Worm (Caenorhabditis elegans): ENCODE data around the gene C18F10.2.

DNA sequence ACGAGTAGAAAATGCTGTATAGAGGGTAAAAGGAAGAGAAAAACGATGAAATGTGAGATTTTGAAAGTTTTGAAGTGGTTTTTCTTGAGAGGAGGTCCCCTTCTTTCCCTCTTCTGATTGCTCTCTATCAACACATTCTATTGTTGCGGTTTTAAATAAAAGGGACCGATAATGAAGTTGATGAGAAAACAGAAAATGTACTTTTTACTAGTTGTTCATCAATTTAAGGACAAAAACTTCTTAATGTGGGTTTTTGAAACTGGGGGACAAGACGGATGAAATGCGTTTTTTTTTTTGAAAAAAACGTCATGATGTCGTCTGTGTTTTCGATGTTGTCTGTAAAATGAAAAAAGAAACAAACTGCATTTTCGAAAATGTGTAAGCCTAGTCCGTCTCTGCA, 43.8 kb downstream of the C18F10.2 start:
- TF ChIP-seq egl-27 (tag; optimal IDR thresholded peaks at IDR 0.05) (no peak), nhr-12 (tag; optimal IDR thresholded peaks at IDR 0.05) (no peak), unc-62 (GFP tag; optimal IDR thresholded peaks at IDR 0.05) (no peak), sea-2 (GFP tag; optimal IDR thresholded peaks at IDR 0.05) (no peak), nhr-25 (tag; optimal IDR thresholded peaks at IDR 0.05) (no peak), zag-1 (tag; optimal IDR thresholded peaks at IDR 0.05) (no peak), ztf-4 (tag; optimal IDR thresholded peaks at IDR 0.05) (no peak), ztf-11 (tag; optimal IDR thresholded peaks at IDR 0.05) (no peak), ceh-9 (tag; optimal IDR thresholded peaks at IDR 0.05) (no peak), nhr-77 (tag; optimal IDR thresholded peaks at IDR 0.05) (no peak), tbx-2 (tag; optimal IDR thresholded peaks at IDR 0.05) (no peak), nhr-28 (tag; optimal IDR thresholded peaks at IDR 0.05) (no peak), mdl-1 (tag; optimal IDR thresholded peaks at IDR 0.05) (no peak), unc-39 (tag; optimal IDR thresholded peaks at IDR 0.05) (no peak)
